Fruit fly (Drosophila melanogaster) whole organism, prepupa: Measurements from ENCODE around the gene CG9166.

Experiments used
- CG10669 ChIP-seq: fragments of 200-800 bp; sonication (Bioruptor generic); optimal IDR thresholded peaks from 3 replicates; lab custom pipeline; 2018; ENCODE audit warnings: missing biosample characterization, mild to moderate bottlenecking, missing genetic modification characterization, moderate library complexity
- CG11294 ChIP-seq: fragments of 200-800 bp; sonication (Bioruptor generic); IDR thresholded peaks from 2 replicates; pipeline ENCODE4 v1.3.6; 2022; ENCODE audit warnings: missing biosample characterization, missing genetic modification characterization
- CG11762 ChIP-seq: fragments of 200-800 bp; sonication (Bioruptor generic); optimal IDR thresholded peaks from 3 replicates; lab custom pipeline; 2016; ENCODE audit warnings: missing biosample characterization, missing genetic modification characterization; ENCODE audit not compliant: insufficient read depth
- CG11902 ChIP-seq: fragments of 200-800 bp; sonication (Bioruptor generic); optimal IDR thresholded peaks from 3 replicates; lab custom pipeline; 2016; ENCODE audit warnings: missing biosample characterization, missing genetic modification characterization
- CG15336 ChIP-seq: fragments of 200-800 bp; sonication (Bioruptor generic); IDR thresholded peaks from 2 replicates; pipeline ENCODE4 v1.3.6; 2022; ENCODE audit warnings: missing biosample characterization, missing genetic modification characterization
- CG1621 ChIP-seq: fragments of 200-800 bp; sonication (Bioruptor generic); optimal IDR thresholded peaks from 3 replicates; lab custom pipeline; 2018; ENCODE audit warnings: missing biosample characterization, mild to moderate bottlenecking, missing genetic modification characterization
- CG31627 ChIP-seq: fragments of 200-800 bp; sonication (Bioruptor generic); optimal IDR thresholded peaks from 3 replicates; lab custom pipeline; 2016; ENCODE audit warnings: missing biosample characterization, missing genetic modification characterization
- CG34406 ChIP-seq: fragments of 200-800 bp; sonication (Bioruptor generic); optimal IDR thresholded peaks from 3 replicates; lab custom pipeline; 2016; ENCODE audit warnings: missing biosample characterization, missing genetic modification characterization
- CG4318 ChIP-seq: fragments of 200-800 bp; sonication (Bioruptor generic); optimal IDR thresholded peaks from 3 replicates; lab custom pipeline; 2017; ENCODE audit warnings: missing biosample characterization, mild to moderate bottlenecking, missing genetic modification characterization
- CG6163 ChIP-seq: fragments of 200-800 bp; sonication (Bioruptor generic); IDR thresholded peaks from 3 replicates; pipeline ENCODE4 v1.3.6; 2022; ENCODE audit warnings: missing biosample characterization, missing genetic modification characterization
- CG6276 ChIP-seq: fragments of 200-800 bp; sonication (Bioruptor generic); optimal IDR thresholded peaks from 2 replicates; lab custom pipeline; 2017; ENCODE audit warnings: missing biosample characterization, mild to moderate bottlenecking, missing genetic modification characterization
- CG6792 ChIP-seq: fragments of 200-800 bp; sonication (Bioruptor generic); optimal IDR thresholded peaks from 3 replicates; lab custom pipeline; 2016; ENCODE audit warnings: missing biosample characterization, missing genetic modification characterization
- CG6854 ChIP-seq: fragments of 200-800 bp; sonication (Bioruptor generic); optimal IDR thresholded peaks from 2 replicates; lab custom pipeline; 2017; ENCODE audit warnings: missing biosample characterization, mild to moderate bottlenecking, missing genetic modification characterization
- CG7368 ChIP-seq: fragments of 200-800 bp; sonication (Bioruptor generic); optimal IDR thresholded peaks from 3 replicates; lab custom pipeline; 2016; ENCODE audit warnings: missing biosample characterization, missing genetic modification characterization
- CG8632 ChIP-seq: fragments of 200-800 bp; sonication (Bioruptor generic); optimal IDR thresholded peaks from 3 replicates; lab custom pipeline; 2016; ENCODE audit warnings: missing biosample characterization, missing genetic modification characterization
- CG9139 ChIP-seq: fragments of 200-800 bp; sonication (Bioruptor generic); optimal IDR thresholded peaks from 3 replicates; lab custom pipeline; 2017; ENCODE audit warnings: missing biosample characterization, mild to moderate bottlenecking, missing genetic modification characterization
- Eip78C ChIP-seq: fragments of 200-800 bp; sonication (Bioruptor generic); peaks from one replicate; lab custom pipeline; 2016; ENCODE audit warnings: missing biosample characterization, missing genetic modification characterization
- Eip93F ChIP-seq: fragments of 200-800 bp; sonication (Bioruptor generic); optimal IDR thresholded peaks from 2 replicates; lab custom pipeline; 2016; ENCODE audit warnings: missing biosample characterization, mild to moderate bottlenecking, missing genetic modification characterization
- Gug ChIP-seq: fragments of 200-800 bp; sonication (Bioruptor generic); IDR thresholded peaks from 2 replicates; pipeline ENCODE4 v1.3.6; 2022; ENCODE audit warnings: missing biosample characterization, missing genetic modification characterization
- Hr38 ChIP-seq: sonication (Bioruptor generic); optimal IDR thresholded peaks from 2 replicates; lab custom pipeline; 2016; ENCODE audit warnings: missing biosample characterization, missing genetic modification characterization
- Hr39 ChIP-seq: fragments of 200-800 bp; sonication (Bioruptor generic); optimal IDR thresholded peaks from 2 replicates; lab custom pipeline; 2016; ENCODE audit warnings: missing biosample characterization, missing genetic modification characterization
- Hr4 ChIP-seq: fragments of 200-800 bp; sonication (Bioruptor generic); optimal IDR thresholded peaks from 3 replicates; lab custom pipeline; 2016; ENCODE audit warnings: missing biosample characterization, missing genetic modification characterization
- Lpt ChIP-seq: fragments of 200-800 bp; sonication (Bioruptor generic); optimal IDR thresholded peaks from 3 replicates; lab custom pipeline; 2016; ENCODE audit warnings: missing biosample characterization, missing genetic modification characterization
- Met ChIP-seq: fragments of 200-800 bp; sonication (Bioruptor generic); optimal IDR thresholded peaks from 3 replicates; lab custom pipeline; 2016; ENCODE audit warnings: missing biosample characterization, missing genetic modification characterization
- OdsH ChIP-seq: fragments of 200-800 bp; sonication (Bioruptor generic); optimal IDR thresholded peaks from 3 replicates; lab custom pipeline; 2016; ENCODE audit warnings: missing biosample characterization, missing genetic modification characterization
- Smox ChIP-seq: fragments of 200-800 bp; sonication (Bioruptor generic); optimal IDR thresholded peaks from 3 replicates; lab custom pipeline; 2016; ENCODE audit warnings: missing biosample characterization, missing genetic modification characterization
- Sox14 ChIP-seq: fragments of 200-800 bp; sonication (Bioruptor generic); optimal IDR thresholded peaks from 3 replicates; lab custom pipeline; 2016; ENCODE audit warnings: missing biosample characterization, missing genetic modification characterization
- Sox15 ChIP-seq: fragments of 200-800 bp; sonication (Bioruptor generic); optimal IDR thresholded peaks from 3 replicates; lab custom pipeline; 2016; ENCODE audit warnings: missing biosample characterization, missing genetic modification characterization
- achi ChIP-seq: fragments of 200-800 bp; sonication (Bioruptor generic); optimal IDR thresholded peaks from 3 replicates; lab custom pipeline; 2016; ENCODE audit warnings: missing biosample characterization, missing genetic modification characterization
- acj6 ChIP-seq: fragments of 200-800 bp; sonication (Bioruptor generic); optimal IDR thresholded peaks from 3 replicates; lab custom pipeline; 2016; ENCODE audit warnings: missing biosample characterization, missing genetic modification characterization
- dac ChIP-seq: fragments of 200-800 bp; sonication (Bioruptor generic); optimal IDR thresholded peaks from 2 replicates; lab custom pipeline; 2017; ENCODE audit warnings: missing biosample characterization, mild to moderate bottlenecking, missing genetic modification characterization
- dsx ChIP-seq: fragments of 200-800 bp; optimal IDR thresholded peaks from 3 replicates; lab custom pipeline; 2019; ENCODE audit warnings: missing biosample characterization, mild to moderate bottlenecking, missing genetic modification characterization, moderate library complexity; ENCODE audit not compliant: poor library complexity, severe bottlenecking
- esn ChIP-seq: fragments of 200-800 bp; sonication (Bioruptor generic); optimal IDR thresholded peaks from 2 replicates; lab custom pipeline; 2016; ENCODE audit warnings: missing biosample characterization, mild to moderate bottlenecking, missing genetic modification characterization, moderate library complexity
- fd59A ChIP-seq: fragments of 200-800 bp; sonication (Bioruptor generic); optimal IDR thresholded peaks from 2 replicates; lab custom pipeline; 2017; ENCODE audit warnings: missing biosample characterization, mild to moderate bottlenecking, missing genetic modification characterization, missing genetic modification reagents
- fd85E ChIP-seq: fragments of 200-800 bp; sonication (Bioruptor generic); optimal IDR thresholded peaks from 3 replicates; lab custom pipeline; 2016; ENCODE audit warnings: missing biosample characterization, missing genetic modification characterization
- fkh ChIP-seq: fragments of 200-800 bp; sonication (Bioruptor generic); optimal IDR thresholded peaks from 3 replicates; lab custom pipeline; 2017; ENCODE audit warnings: missing biosample characterization, mild to moderate bottlenecking, missing genetic modification characterization, moderate library complexity
- lz ChIP-seq: fragments of 200-800 bp; sonication (Bioruptor generic); optimal IDR thresholded peaks from 3 replicates; lab custom pipeline; 2016; ENCODE audit warnings: missing biosample characterization, missing genetic modification characterization
- net ChIP-seq: fragments of 200-800 bp; sonication (Bioruptor generic); optimal IDR thresholded peaks from 3 replicates; lab custom pipeline; 2016; ENCODE audit warnings: missing biosample characterization, missing genetic modification characterization
- ss ChIP-seq, 2 experiments: fragments of 200-800 bp; sonication (Bioruptor generic); optimal IDR thresholded peaks; 2 replicates in 1 of 2; 3 replicates in 1 of 2; lab custom pipeline; 2017 to 2018; ENCODE audit warnings: mild to moderate bottlenecking in 2 of 2, missing biosample characterization in 2 of 2, missing genetic modification characterization in 2 of 2, moderate library complexity in 1 of 2
- svp ChIP-seq: fragments of 200-800 bp; sonication (Bioruptor generic); peaks from one replicate; lab custom pipeline; 2016; ENCODE audit warnings: missing biosample characterization, missing genetic modification characterization
- topi ChIP-seq: fragments of 200-800 bp; sonication (Bioruptor generic); optimal IDR thresholded peaks from 3 replicates; lab custom pipeline; 2016; ENCODE audit warnings: missing biosample characterization, missing genetic modification characterization

CG9166 gene

DNA sequence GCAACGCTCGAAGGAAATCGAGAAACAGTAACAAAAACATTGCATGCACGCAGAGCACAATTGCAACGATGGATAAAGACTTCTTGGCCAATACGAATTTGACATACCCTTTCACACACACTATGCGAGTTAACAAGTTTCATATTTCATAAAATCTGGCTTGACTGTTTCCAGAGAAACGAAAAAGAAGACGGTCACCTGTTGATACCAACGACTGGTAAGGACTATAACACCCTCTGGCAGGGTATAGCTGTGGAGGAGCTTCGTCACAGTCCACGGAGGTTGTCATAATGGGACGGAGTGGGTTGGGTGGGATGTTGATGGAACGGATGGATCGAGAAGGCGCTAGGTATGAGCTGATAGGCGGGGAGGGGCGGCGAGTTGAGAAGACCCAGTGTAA, 2.7 kb upstream of the CG9166 start (continued):
- peak; percentile 66 for TF ChIP-seq CG11902 (GFP tag; lab: Kevin White, UChicago)
- TF ChIP-seq fkh (GFP tag; lab: Kevin White, UChicago): no peak
- TF ChIP-seq CG9139 (GFP tag; lab: Kevin White, UChicago): no peak
- TF ChIP-seq CG10669 (GFP tag; lab: Kevin White, UChicago): peak; percentile 68
- no peak for TF ChIP-seq CG6276 (GFP tag; lab: Kevin White, UChicago)
- peak; percentile 58 for TF ChIP-seq CG7368 (GFP tag; lab: Kevin White, UChicago)
- peak; percentile 74 for TF ChIP-seq dac (GFP tag; lab: Kevin White, UChicago)

dm6 chr3L:1348935-1349334, 2.0 kb upstream of the CG9166 start:
- TF ChIP-seq acj6 (peak; percentile 26), Met (peak; percentile 24), CG31627 (GFP tag; lab: Kevin White, UChicago) (peak; percentile 0), Sox15 (GFP tag; lab: Kevin White, UChicago) (no peak), CG11294 (GFP tag; lab: Robert Waterston, UW) (no peak), esn (GFP tag; lab: Kevin White, UChicago) (peak; percentile 9), Hr4 (GFP tag; lab: Kevin White, UChicago) (peak; percentile 16), Eip78C (GFP tag; lab: Kevin White, UChicago) (peak; percentile 48), CG11902 (GFP tag; lab: Kevin White, UChicago) (no peak), Gug (GFP tag; lab: Robert Waterston, UW) (no peak)

DNA sequence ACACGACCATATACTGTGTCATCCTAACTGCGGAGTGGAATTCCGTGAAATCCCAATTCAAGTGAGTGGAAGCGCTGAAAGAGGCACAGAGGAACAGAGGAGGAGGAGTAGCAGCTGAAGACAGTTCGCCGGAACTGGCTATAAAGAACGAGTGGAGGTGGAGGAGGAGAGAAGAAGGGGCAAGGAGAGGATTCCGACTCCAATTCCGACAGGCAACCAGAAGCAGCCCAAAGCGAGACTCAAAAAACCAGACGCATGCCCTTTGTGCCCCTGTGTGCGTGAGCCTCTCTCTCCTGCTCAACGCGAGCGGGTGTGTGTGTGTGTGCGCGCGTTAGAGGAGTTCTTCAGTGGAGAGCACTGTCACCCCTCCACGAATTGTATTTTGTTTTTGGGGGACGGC, 1.5 kb upstream of the CG9166 start:
- TF ChIP-seq fkh (GFP tag; lab: Kevin White, UChicago) (no peak), CG15336 (GFP tag; lab: Robert Waterston, UW) (no peak), Hr38 (GFP tag; lab: Kevin White, UChicago) (no peak), lz (GFP tag; lab: Kevin White, UChicago) (no peak), Lpt (GFP tag; lab: Kevin White, UChicago) (no peak), fd59A (no peak), ss (GFP tag; optimal IDR thresholded peaks at IDR 0.05; lab: Kevin White, UChicago) (peak in 1 of 2 experiments; percentile 28), fd85E (GFP tag; lab: Kevin White, UChicago) (no peak), CG6854 (GFP tag; lab: Kevin White, UChicago) (no peak), Hr39 (GFP tag; lab: Kevin White, UChicago) (no peak), esn (GFP tag; lab: Kevin White, UChicago) (no peak), CG6276 (GFP tag; lab: Kevin White, UChicago) (no peak), CG6163 (GFP tag; lab: Robert Waterston, UW) (0 out of 3 replicates have a peak, but pooled peaks have one; percentile 17), Eip93F (GFP tag; lab: Kevin White, UChicago) (no peak), svp (GFP tag; lab: Kevin White, UChicago) (peak; percentile 25), CG8632 (GFP tag; lab: Kevin White, UChicago) (no peak), topi (no peak), CG1621 (tag; lab: Kevin White, UChicago) (peak; percentile 64), CG4318 (no peak), Eip78C (GFP tag; lab: Kevin White, UChicago) (no peak)

DNA sequence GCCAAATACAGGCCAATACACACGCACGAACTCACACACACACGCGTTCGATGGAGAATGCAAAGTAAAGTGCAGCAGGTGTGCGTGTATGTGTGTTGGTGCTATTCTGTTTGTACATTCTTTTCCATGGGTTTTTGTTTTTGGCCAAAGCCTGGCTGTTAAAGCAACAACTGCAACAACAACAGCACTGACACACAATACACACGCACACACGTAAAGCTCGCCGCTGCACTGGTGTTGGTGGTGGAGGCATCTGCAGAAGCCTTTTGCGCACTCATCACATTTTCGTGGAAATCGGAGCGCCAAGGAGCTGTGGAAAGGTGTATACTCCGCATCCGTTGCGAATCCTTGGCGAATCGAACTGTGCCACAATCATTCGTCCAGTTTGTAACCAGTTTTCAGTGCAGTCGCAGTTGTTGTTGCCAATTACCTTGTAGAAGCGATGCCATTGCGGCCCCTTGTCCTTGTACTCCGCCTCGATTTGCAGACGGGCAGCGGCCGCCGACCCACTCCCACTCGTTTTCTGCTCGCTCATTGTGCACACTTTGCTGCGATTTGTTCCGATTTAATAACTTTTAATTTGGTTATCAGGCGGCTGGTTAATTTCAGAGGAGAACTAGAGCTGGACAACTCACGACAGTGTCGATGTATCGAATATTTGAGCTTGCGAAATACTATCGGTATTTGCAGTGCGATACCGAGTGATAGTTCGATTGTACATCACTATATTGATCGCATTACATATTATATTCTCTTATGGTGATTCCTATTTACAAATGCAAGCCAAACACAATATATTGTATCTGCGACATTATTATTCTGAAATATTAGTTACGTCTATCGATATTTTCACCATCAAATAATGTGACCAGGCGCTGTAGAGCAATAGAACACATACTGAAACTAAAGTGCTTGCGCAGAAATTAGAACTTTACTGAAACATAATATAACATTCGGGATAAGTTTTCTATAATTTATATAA, 683 bp upstream of the CG9166 start:
- TF ChIP-seq CG6163 (GFP tag; lab: Robert Waterston, UW): peak; percentile 44; the same call in 2 of the 3 replicates
- TF ChIP-seq CG6792 (GFP tag; lab: Kevin White, UChicago): peak; percentile 34
- peak; percentile 25 for TF ChIP-seq CG34406 (GFP tag; lab: Kevin White, UChicago)
- TF ChIP-seq OdsH (GFP tag; lab: Kevin White, UChicago): peak; percentile 45
- peak; percentile 73 for TF ChIP-seq svp (GFP tag; lab: Kevin White, UChicago)
- TF ChIP-seq Eip78C (GFP tag; lab: Kevin White, UChicago): peak; percentile 67
- TF ChIP-seq ss (GFP tag; optimal IDR thresholded peaks at IDR 0.05; lab: Kevin White, UChicago): peak in 1 of 2 experiments; percentile 7
- TF ChIP-seq net: peak; percentile 0
- TF ChIP-seq dsx (GFP tag; lab: Kevin White, UChicago): no peak
- TF ChIP-seq CG1621 (tag; lab: Kevin White, UChicago): no peak
- TF ChIP-seq CG6276 (GFP tag; lab: Kevin White, UChicago): no peak
- TF ChIP-seq CG11762: peak; percentile 5
- TF ChIP-seq lz (GFP tag; lab: Kevin White, UChicago): peak; percentile 46
- peak; percentile 31 for TF ChIP-seq Met
- peak; percentile 52 for TF ChIP-seq Smox (GFP tag; lab: Kevin White, UChicago)
- TF ChIP-seq achi (GFP tag; lab: Kevin White, UChicago): peak; percentile 27
- no peak for TF ChIP-seq fd59A
- peak; percentile 37 for TF ChIP-seq acj6
- no peak for TF ChIP-seq CG9139 (GFP tag; lab: Kevin White, UChicago)
- TF ChIP-seq Sox14 (GFP tag; lab: Kevin White, UChicago): peak; percentile 30
- TF ChIP-seq CG15336 (GFP tag; lab: Robert Waterston, UW): no peak
- peak; percentile 35 for TF ChIP-seq CG31627 (GFP tag; lab: Kevin White, UChicago)
- TF ChIP-seq Sox15 (GFP tag; lab: Kevin White, UChicago): peak; percentile 2
